Fruit fly (Drosophila melanogaster) whole organism, embryonic: ENCODE data around the gene Cht2.

ENCODE experiments used
- Blimp-1 ChIP-seq: fragments of 200-800 bp; sonication (Bioruptor generic); optimal IDR thresholded peaks from 3 replicates; lab custom pipeline; 2018; ENCODE audit warnings: missing biosample characterization, missing genetic modification characterization, mild to moderate bottlenecking, moderate library complexity, missing genetic modification reagents
- CG10267 ChIP-seq: fragments of 200-800 bp; sonication (Bioruptor generic); optimal IDR thresholded peaks from 2 replicates; lab custom pipeline; 2018; ENCODE audit warnings: missing biosample characterization, mild to moderate bottlenecking, missing genetic modification characterization, moderate library complexity
- CG11560 ChIP-seq: fragments of 200-800 bp; sonication (Bioruptor generic); IDR thresholded peaks from 3 replicates; pipeline ENCODE4 v1.3.6; 2022; ENCODE audit warnings: missing biosample characterization, missing genetic modification characterization
- CG11723 ChIP-seq: fragments of 200-800 bp; sonication (Bioruptor generic); optimal IDR thresholded peaks from 2 replicates; lab custom pipeline; 2017; ENCODE audit warnings: missing biosample characterization, mild to moderate bottlenecking, missing genetic modification characterization
- CG18619 ChIP-seq: fragments of 200-800 bp; sonication (Bioruptor generic); optimal IDR thresholded peaks from 3 replicates; lab custom pipeline; 2017; ENCODE audit warnings: missing biosample characterization, mild to moderate bottlenecking, missing genetic modification characterization
- CG2199 ChIP-seq: fragments of 200-800 bp; sonication (Bioruptor generic); IDR thresholded peaks from 3 replicates; pipeline ENCODE4 v1.3.6; 2022; ENCODE audit warnings: missing biosample characterization, missing genetic modification characterization
- CG2202 ChIP-seq: fragments of 200-800 bp; sonication (Bioruptor generic); optimal IDR thresholded peaks from 2 replicates; lab custom pipeline; 2018; ENCODE audit warnings: missing biosample characterization, mild to moderate bottlenecking, missing genetic modification characterization
- CG3726 ChIP-seq: fragments of 200-800 bp; sonication (Bioruptor generic); IDR thresholded peaks from 3 replicates; pipeline ENCODE4, ENCODE4 v1.3.6; 2022; ENCODE audit warnings: missing biosample characterization, missing genetic modification characterization
- CG4360 ChIP-seq: fragments of 200-800 bp; sonication (Bioruptor generic); IDR thresholded peaks from 2 replicates; pipeline ENCODE4 v1.3.6; 2022; ENCODE audit warnings: missing biosample characterization, missing genetic modification characterization
- CG4820 ChIP-seq: fragments of 200-800 bp; sonication (Bioruptor generic); optimal IDR thresholded peaks from 3 replicates; lab custom pipeline; 2016; ENCODE audit warnings: missing biosample characterization, missing genetic modification characterization
- CG5245 ChIP-seq: fragments of 200-800 bp; sonication (Bioruptor generic); optimal IDR thresholded peaks from 3 replicates; lab custom pipeline; 2016; ENCODE audit warnings: missing biosample characterization, missing genetic modification characterization
- CG5953 ChIP-seq: fragments of 200-800 bp; sonication (Bioruptor generic); IDR thresholded peaks from 2 replicates; pipeline ENCODE4 v1.3.6; 2022; ENCODE audit warnings: missing biosample characterization, missing genetic modification characterization
- CG7745 ChIP-seq: fragments of 200-800 bp; sonication (Bioruptor generic); optimal IDR thresholded peaks from 2 replicates; lab custom pipeline; 2018; ENCODE audit warnings: missing biosample characterization, mild to moderate bottlenecking, missing genetic modification characterization, moderate library complexity
- CG8290 ChIP-seq, 3 experiments: fragments of 200-800 bp; sonication (Bioruptor generic); optimal IDR thresholded peaks; 2 replicates each; lab custom pipeline; 2016 to 2019; ENCODE audit warnings: missing biosample characterization in 3 of 3, missing genetic modification characterization in 3 of 3, mild to moderate bottlenecking in 2 of 3, moderate library complexity in 1 of 3
- CHES-1-like ChIP-seq: fragments of 200-800 bp; sonication (Bioruptor generic); optimal IDR thresholded peaks from 2 replicates; lab custom pipeline; 2016; ENCODE audit warnings: missing biosample characterization, missing genetic modification characterization
- Dek ChIP-seq: fragments of 200-800 bp; sonication (Bioruptor generic); optimal IDR thresholded peaks from 3 replicates; lab custom pipeline; 2019; ENCODE audit warnings: missing biosample characterization, mild to moderate bottlenecking, missing genetic modification characterization, moderate library complexity
- Doc3 ChIP-seq: fragments of 200-800 bp; sonication (Bioruptor generic); IDR thresholded peaks from 3 replicates; pipeline ENCODE4 v1.3.6; 2022; ENCODE audit warnings: missing biosample characterization, missing genetic modification characterization; ENCODE audit not compliant: partially characterized antibody
- Hr78 ChIP-seq, 2 experiments: fragments of 200-800 bp in 1 of 2; fragments of >200 bp in 1 of 2; sonication (Bioruptor generic) in 1 of 2; optimal IDR thresholded peaks; 2 replicates each; lab custom pipeline; 2017 to 2019; ENCODE audit warnings: missing biosample characterization in 2 of 2, missing genetic modification characterization in 2 of 2, mild to moderate bottlenecking in 1 of 2, moderate library complexity in 1 of 2
- Lpt ChIP-seq: fragments of >200 bp; optimal IDR thresholded peaks from 2 replicates; lab custom pipeline; 2018; ENCODE audit warnings: missing biosample characterization, missing genetic modification characterization
- NK7.1 ChIP-seq: fragments of 200-800 bp; sonication (Bioruptor generic); optimal IDR thresholded peaks from 3 replicates; lab custom pipeline; 2016; ENCODE audit warnings: missing biosample characterization, missing genetic modification characterization
- Opbp ChIP-seq: fragments of 200-800 bp; sonication (Bioruptor generic); IDR thresholded peaks from 3 replicates; pipeline ENCODE4 v1.3.6; 2022; ENCODE audit warnings: missing biosample characterization, missing genetic modification characterization; ENCODE audit not compliant: partially characterized antibody
- Ptx1 ChIP-seq: fragments of 200-800 bp; sonication (Bioruptor generic); IDR thresholded peaks from 2 replicates; pipeline ENCODE4 v1.3.6; 2022; ENCODE audit warnings: missing biosample characterization, missing genetic modification characterization
- Xrp1 ChIP-seq: fragments of 200-800 bp; sonication (Bioruptor generic); IDR thresholded peaks from 2 replicates; pipeline ENCODE4 v1.3.6; 2022; ENCODE audit warnings: missing biosample characterization, missing genetic modification characterization
- br ChIP-seq: fragments of >200 bp; optimal IDR thresholded peaks from 2 replicates; lab custom pipeline; 2017
- cg ChIP-seq: fragments of 200-800 bp; sonication (Bioruptor generic); optimal IDR thresholded peaks from 3 replicates; lab custom pipeline; 2019; ENCODE audit warnings: missing biosample characterization, mild to moderate bottlenecking, missing genetic modification characterization, moderate library complexity
- chinmo ChIP-seq: fragments of 200-800 bp; sonication (Bioruptor generic); IDR thresholded peaks from 4 replicates; pipeline ENCODE4 v1.3.6; 2022; ENCODE audit warnings: missing biosample characterization, missing genetic modification characterization; ENCODE audit not compliant: partially characterized antibody
- fd64A ChIP-seq: fragments of 200-800 bp; sonication (Bioruptor generic); optimal IDR thresholded peaks from 3 replicates; lab custom pipeline; 2018; ENCODE audit warnings: missing biosample characterization, mild to moderate bottlenecking, missing genetic modification characterization
- gcm ChIP-seq: fragments of 200-800 bp; sonication (Bioruptor generic); optimal IDR thresholded peaks from 2 replicates; lab custom pipeline; 2019; ENCODE audit warnings: missing biosample characterization, mild to moderate bottlenecking, missing genetic modification characterization, moderate library complexity
- gro ChIP-seq: fragments of 200-800 bp; sonication (Bioruptor generic); optimal IDR thresholded peaks from 2 replicates; lab custom pipeline; 2016; ENCODE audit warnings: missing biosample characterization, missing genetic modification characterization
- nau ChIP-seq: fragments of 200-800 bp; sonication (Bioruptor generic); optimal IDR thresholded peaks from 3 replicates; lab custom pipeline; 2017; ENCODE audit warnings: missing biosample characterization, mild to moderate bottlenecking, missing genetic modification characterization, missing genetic modification reagents
- nom ChIP-seq: fragments of 200-800 bp; sonication (Bioruptor generic); optimal IDR thresholded peaks from 2 replicates; lab custom pipeline; 2017; ENCODE audit warnings: missing biosample characterization, missing genetic modification characterization, mild to moderate bottlenecking, moderate library complexity, missing genetic modification reagents
- schlank ChIP-seq: fragments of 200-800 bp; sonication (Bioruptor generic); optimal IDR thresholded peaks from 2 replicates; lab custom pipeline; 2018; ENCODE audit warnings: missing biosample characterization, mild to moderate bottlenecking, missing genetic modification characterization
- scrt ChIP-seq: fragments of 200-800 bp; sonication (Bioruptor generic); optimal IDR thresholded peaks from 2 replicates; lab custom pipeline; 2018; ENCODE audit warnings: missing biosample characterization, mild to moderate bottlenecking, missing genetic modification characterization, moderate library complexity
- sd ChIP-seq: fragments of 200-800 bp; sonication (Bioruptor generic); optimal IDR thresholded peaks from 3 replicates; lab custom pipeline; 2018; ENCODE audit warnings: missing biosample characterization, mild to moderate bottlenecking, missing genetic modification characterization, moderate library complexity
- sens ChIP-seq: fragments of 200-800 bp; sonication (Bioruptor generic); peaks from one replicate; lab custom pipeline; 2016; ENCODE audit warnings: missing biosample characterization, missing genetic modification characterization
- sima ChIP-seq: fragments of 200-800 bp; sonication (Bioruptor generic); optimal IDR thresholded peaks from 2 replicates; lab custom pipeline; 2016; ENCODE audit warnings: missing biosample characterization, missing genetic modification characterization
- sisA ChIP-seq: fragments of 200-800 bp; sonication (Bioruptor generic); IDR thresholded peaks from 2 replicates; pipeline ENCODE4 v1.3.6; 2022; ENCODE audit warnings: missing biosample characterization, missing genetic modification characterization
- tup ChIP-seq: fragments of 200-800 bp; sonication (Bioruptor generic); optimal IDR thresholded peaks from 2 replicates; lab custom pipeline; 2016; ENCODE audit warnings: missing biosample characterization, mild to moderate bottlenecking, missing genetic modification characterization, moderate library complexity
- z ChIP-seq: fragments of 200-800 bp; sonication (Bioruptor generic); IDR thresholded peaks from 3 replicates; pipeline ENCODE4 v1.3.6; 2022; ENCODE audit warnings: missing biosample characterization, missing genetic modification characterization
- zfh1 ChIP-seq: fragments of 200-800 bp; sonication (Bioruptor generic); IDR thresholded peaks from 3 replicates; pipeline ENCODE4 v1.3.6; 2022; ENCODE audit warnings: missing biosample characterization, missing genetic modification characterization

The Cht2 gene

DNA sequence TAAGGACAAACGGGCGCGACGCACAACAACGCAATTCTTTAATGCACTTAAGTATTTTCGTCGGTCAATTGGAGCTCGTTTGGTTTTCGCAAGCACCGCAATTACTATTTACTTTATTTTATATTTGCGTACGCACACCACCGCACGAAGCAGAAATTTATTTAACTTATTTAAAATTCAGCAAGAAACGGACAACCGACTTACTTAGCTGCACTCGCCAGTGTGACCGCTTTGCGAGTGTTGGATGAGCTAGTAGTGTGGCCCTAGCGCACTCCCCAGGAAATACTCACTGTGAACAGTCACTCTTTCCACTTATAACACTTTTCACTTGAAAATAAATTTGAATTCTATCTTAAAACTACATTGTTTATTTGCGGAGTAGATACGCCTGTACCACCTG is 24.9 kb downstream of the Cht2 start, which contains the start of gene drpr (continued):
- TF ChIP-seq Ptx1 (no peak), CG10267 (tag; lab: Kevin White, UChicago) (peak; percentile 58), sima (no peak)
- TF ChIP-seq, all 482 proteins: peak for 142

DNA sequence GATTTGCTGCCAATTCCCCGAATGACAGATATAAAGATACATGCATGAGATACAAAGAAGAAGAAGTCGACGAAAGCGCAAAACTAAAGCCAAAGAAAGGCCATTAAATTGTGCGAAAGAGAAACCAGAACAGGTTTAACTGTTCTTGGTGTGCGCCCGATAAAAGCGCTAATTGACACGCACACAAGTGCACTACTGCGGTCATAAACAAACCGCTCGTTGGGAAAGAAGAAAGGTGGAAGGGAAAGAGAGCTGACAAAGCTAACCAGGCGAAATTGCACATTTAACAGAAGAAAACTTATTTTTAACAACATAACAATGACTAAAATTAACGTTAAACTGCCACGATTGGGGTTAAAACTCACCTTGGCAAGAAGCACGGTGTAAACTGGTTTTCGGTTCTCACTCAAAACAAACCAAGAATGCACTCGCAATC is 25.6 kb downstream of the Cht2 start:
- TF ChIP-seq cg, result peak; percentile 48
- no peak for TF ChIP-seq CG11560
- no peak for TF ChIP-seq CG11723 (GFP tag; lab: Kevin White, UChicago)
- TF ChIP-seq sens (GFP tag; lab: Kevin White, UChicago), result no peak
- peak; percentile 82 for TF ChIP-seq z (GFP tag; lab: Robert Waterston, UW)
- TF ChIP-seq fd64A, result no peak
- TF ChIP-seq CG4360, result peak; percentile 1; the same call in 1 of the 2 replicates
- 0 out of 2 replicates have a peak, but pooled peaks have one; percentile 12 for TF ChIP-seq CG5953 (GFP tag; lab: Robert Waterston, UW)
- TF ChIP-seq Lpt (GFP tag; lab: Kevin White, UChicago), result no peak
- TF ChIP-seq CG3726, result no peak
- TF ChIP-seq gcm (GFP tag; lab: Kevin White, UChicago), result peak; percentile 8
- peak; percentile 70; the same call in 1 of the 4 replicates for TF ChIP-seq chinmo (GFP tag; lab: Robert Waterston, UW)
- peak; percentile 43 for TF ChIP-seq Blimp-1 (GFP tag; lab: Kevin White, UChicago)
- peak; percentile 15 for TF ChIP-seq sd (tag; lab: Kevin White, UChicago)

DNA sequence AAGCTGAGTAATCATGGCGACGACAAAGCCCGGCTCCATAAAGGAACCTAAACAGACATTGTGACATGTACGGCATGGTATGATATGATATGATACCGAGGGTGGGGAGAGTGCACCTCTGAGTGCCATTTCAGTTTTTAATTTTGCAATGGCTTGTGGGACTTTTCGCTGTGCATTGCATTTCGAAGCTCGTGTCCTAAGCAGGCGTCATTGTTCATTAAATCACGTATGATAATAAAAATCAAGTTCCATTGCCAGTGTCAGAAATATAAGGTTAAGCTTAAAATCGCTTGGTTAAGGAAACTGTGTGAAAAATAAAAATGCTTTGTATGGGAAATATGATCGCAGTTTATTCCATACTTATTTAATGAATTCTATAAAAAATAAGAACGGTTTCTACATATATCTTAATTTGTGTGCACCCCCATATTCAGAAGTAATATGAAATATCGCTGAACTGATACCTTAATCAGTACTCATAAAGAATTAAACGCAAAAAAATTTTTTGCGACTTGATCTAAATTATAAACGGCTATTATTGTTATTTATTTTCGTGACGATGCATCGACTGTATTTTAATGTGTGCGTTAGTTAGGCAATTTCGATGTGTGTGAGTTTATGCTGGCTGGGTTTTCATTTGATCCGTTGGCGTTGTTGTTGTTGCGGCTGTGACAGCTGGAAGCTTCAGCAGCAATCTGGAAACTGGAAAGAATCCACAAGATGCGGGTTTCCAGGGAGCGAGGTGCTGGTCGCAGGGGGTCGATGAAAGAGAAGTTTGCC is 26.2 kb downstream of the Cht2 start:
- TF ChIP-seq nau (GFP tag; lab: Kevin White, UChicago) (no peak), CG7745 (tag; lab: Kevin White, UChicago) (no peak), NK7.1 (GFP tag; lab: Kevin White, UChicago) (no peak), CG5245 (GFP tag; lab: Kevin White, UChicago) (no peak), Hr78 (GFP tag; optimal IDR thresholded peaks at IDR 0.05; lab: Kevin White, UChicago) (no peak), nom (GFP tag; lab: Kevin White, UChicago) (no peak), CG4360 (peak; percentile 69), CG4820 (GFP tag; lab: Kevin White, UChicago) (no peak), CG18619 (GFP tag; lab: Kevin White, UChicago) (no peak), Opbp (GFP tag; lab: Robert Waterston, UW) (peak; percentile 16; the same call in 1 of the 3 replicates), CG2202 (no peak), Dek (no peak), gcm (GFP tag; lab: Kevin White, UChicago) (peak; percentile 96), CG11560 (no peak), tup (GFP tag; lab: Kevin White, UChicago) (no peak), CG2199 (0 out of 3 replicates have a peak, but pooled peaks have one; percentile 20), br (lab: Kevin White, UChicago) (no peak), gro (no peak), scrt (GFP tag; lab: Kevin White, UChicago) (no peak), sisA (no peak), zfh1 (no peak), CG8290 (GFP tag; optimal IDR thresholded peaks at IDR 0.05; lab: Kevin White, UChicago) (no peak), CG8290 (tag; optimal IDR thresholded peaks at IDR 0.05; lab: Kevin White, UChicago) (no peak), Xrp1 (GFP tag; lab: Robert Waterston, UW) (no peak), Doc3 (no peak), schlank (tag; lab: Kevin White, UChicago) (no peak), CHES-1-like (GFP tag; lab: Kevin White, UChicago) (no peak)
